Worm (Caenorhabditis elegans) whole organism, L2 larva: Measurements from ENCODE around the gene gmap-2.

Source experiments
- R02D3.7 ChIP-seq: fragments of 150-350 bp; optimal IDR thresholded peaks from 2 replicates; lab custom pipeline; 2014; ENCODE audit warnings: missing biosample characterization, missing genetic modification characterization
- ZK546.5 ChIP-seq: sonication (generic microtip); optimal IDR thresholded peaks from 2 replicates; lab custom pipeline; 2017; ENCODE audit warnings: missing biosample characterization, missing genetic modification characterization
- ama-1 ChIP-seq: fragments of 150-350 bp; optimal IDR thresholded peaks from 2 replicates; lab custom pipeline; 2018; ENCODE audit warnings: inconsistent platforms
- blmp-1 ChIP-seq: sonication (generic microtip); optimal IDR thresholded peaks from 2 replicates; lab custom pipeline; 2017; ENCODE audit warnings: missing genetic modification characterization, mild to moderate bottlenecking, missing compliant biosample characterization, antibody characterized with exemption, moderate library complexity; ENCODE audit not compliant: insufficient read depth
- ceh-16 ChIP-seq: fragments of 150-350 bp; optimal IDR thresholded peaks from 2 replicates; lab custom pipeline; 2014; ENCODE audit warnings: missing biosample characterization, missing genetic modification characterization
- crh-2 ChIP-seq: sonication (generic microtip); optimal IDR thresholded peaks from 2 replicates; lab custom pipeline; 2017; ENCODE audit warnings: missing biosample characterization, missing genetic modification characterization
- dmd-4 ChIP-seq: sonication (generic microtip); optimal IDR thresholded peaks from 2 replicates; lab custom pipeline; 2017; ENCODE audit warnings: missing biosample characterization, missing genetic modification characterization
- egl-27 ChIP-seq: sonication (generic microtip); optimal IDR thresholded peaks from 3 replicates; lab custom pipeline; 2017; ENCODE audit warnings: missing biosample characterization, missing genetic modification reagents, missing genetic modification characterization
- elt-1 ChIP-seq: fragments of 150-350 bp; optimal IDR thresholded peaks from 2 replicates; lab custom pipeline; 2014; ENCODE audit warnings: missing biosample characterization, missing genetic modification characterization
- elt-3 ChIP-seq: sonication (generic microtip); optimal IDR thresholded peaks from 2 replicates; lab custom pipeline; 2017; ENCODE audit warnings: missing biosample characterization, missing genetic modification characterization
- fos-1 ChIP-seq: fragments of 150-350 bp; optimal IDR thresholded peaks from 2 replicates; lab custom pipeline; 2014; ENCODE audit warnings: missing biosample characterization, missing genetic modification characterization
- lin-11 ChIP-seq: fragments of 150-350 bp; sonication (generic microtip); optimal IDR thresholded peaks from 2 replicates; lab custom pipeline; 2014; ENCODE audit warnings: missing biosample characterization, missing genetic modification characterization, inconsistent platforms, mixed read lengths
- lin-39 ChIP-seq: fragments of 150-350 bp; optimal IDR thresholded peaks from 2 replicates; lab custom pipeline; 2014; ENCODE audit warnings: missing biosample characterization, missing genetic modification reagents, missing genetic modification characterization
- lsy-2 ChIP-seq, 2 experiments: fragments of 150-350 bp in 1 of 2; sonication (generic microtip) in 1 of 2; optimal IDR thresholded peaks; 2 replicates each; lab custom pipeline; 2014 to 2017; ENCODE audit warnings: missing biosample characterization in 2 of 2, missing genetic modification characterization in 2 of 2
- mab-5 ChIP-seq: fragments of 150-350 bp; optimal IDR thresholded peaks from 2 replicates; lab custom pipeline; 2014; ENCODE audit warnings: missing biosample characterization, missing genetic modification characterization
- mdl-1 ChIP-seq, 2 experiments: fragments of 150-350 bp in 1 of 2; sonication (generic microtip) in 1 of 2; optimal IDR thresholded peaks; 2 replicates each; lab custom pipeline; 2017; ENCODE audit warnings: missing biosample characterization in 2 of 2, missing genetic modification characterization in 2 of 2
- nhr-10 ChIP-seq: sonication (generic microtip); optimal IDR thresholded peaks from 2 replicates; lab custom pipeline; 2017; ENCODE audit warnings: missing biosample characterization, missing genetic modification characterization
- nhr-129 ChIP-seq: fragments of 150-350 bp; optimal IDR thresholded peaks from 2 replicates; lab custom pipeline; 2014; ENCODE audit warnings: missing biosample characterization, missing genetic modification characterization
- nhr-21 ChIP-seq: fragments of 150-350 bp; optimal IDR thresholded peaks from 2 replicates; lab custom pipeline; 2014; ENCODE audit warnings: missing biosample characterization, missing genetic modification characterization
- nhr-23 ChIP-seq: fragments of 150-350 bp; optimal IDR thresholded peaks from 2 replicates; lab custom pipeline; 2014; ENCODE audit warnings: missing biosample characterization, missing genetic modification reagents, missing genetic modification characterization
- nhr-237 ChIP-seq: fragments of 150-350 bp; optimal IDR thresholded peaks from 2 replicates; lab custom pipeline; 2014; ENCODE audit warnings: missing biosample characterization, missing genetic modification characterization
- nhr-25 ChIP-seq: fragments of 150-350 bp; sonication (generic microtip); optimal IDR thresholded peaks from 3 replicates; lab custom pipeline; 2014; ENCODE audit warnings: missing biosample characterization, missing genetic modification characterization
- nhr-6 ChIP-seq: fragments of 150-350 bp; optimal IDR thresholded peaks from 2 replicates; lab custom pipeline; 2014; ENCODE audit warnings: missing biosample characterization, missing genetic modification characterization
- nhr-77 ChIP-seq: fragments of 150-350 bp; optimal IDR thresholded peaks from 2 replicates; lab custom pipeline; 2014; ENCODE audit warnings: missing biosample characterization, missing genetic modification characterization
- peb-1 ChIP-seq: fragments of 150-350 bp; optimal IDR thresholded peaks from 2 replicates; lab custom pipeline; 2014; ENCODE audit warnings: missing biosample characterization, missing genetic modification characterization
- sem-4 ChIP-seq: fragments of 150-350 bp; optimal IDR thresholded peaks from 2 replicates; lab custom pipeline; 2014; ENCODE audit warnings: missing biosample characterization, missing genetic modification reagents, missing genetic modification characterization
- skn-1 ChIP-seq: sonication (generic microtip); optimal IDR thresholded peaks from 2 replicates; lab custom pipeline; 2017; ENCODE audit warnings: missing biosample characterization, missing genetic modification characterization
- sma-3 ChIP-seq: sonication (generic microtip); optimal IDR thresholded peaks from 2 replicates; lab custom pipeline; 2016; ENCODE audit warnings: missing genetic modification reagents, missing genetic modification characterization, missing compliant biosample characterization
- snpc-4 ChIP-seq: fragments of 150-350 bp; optimal IDR thresholded peaks from 2 replicates; lab custom pipeline; 2014; ENCODE audit warnings: missing biosample characterization, missing genetic modification characterization
- unc-55 ChIP-seq: fragments of 150-350 bp; sonication (generic microtip); optimal IDR thresholded peaks from 3 replicates; lab custom pipeline; 2014; ENCODE audit warnings: missing biosample characterization, missing genetic modification reagents, missing genetic modification characterization
- unc-62 ChIP-seq: fragments of 150-350 bp; optimal IDR thresholded peaks from 2 replicates; lab custom pipeline; 2014; ENCODE audit warnings: missing biosample characterization, missing genetic modification reagents, missing genetic modification characterization
- zag-1 ChIP-seq: fragments of 150-350 bp; optimal IDR thresholded peaks from 2 replicates; lab custom pipeline; 2014; ENCODE audit warnings: missing biosample characterization, missing genetic modification characterization
- ztf-11 ChIP-seq: sonication (generic microtip); optimal IDR thresholded peaks from 2 replicates; lab custom pipeline; 2017; ENCODE audit warnings: missing biosample characterization, missing genetic modification characterization
- ztf-4 ChIP-seq: fragments of 150-350 bp; optimal IDR thresholded peaks from 2 replicates; lab custom pipeline; 2014; ENCODE audit warnings: missing biosample characterization, missing genetic modification characterization

The gmap-2 gene

ce11 chrX:12944661-12945060, 1.6 kb upstream of the gmap-2 start:
- TF ChIP-seq nhr-129 (tag; lab: Kevin White, UChicago) (no peak), nhr-237 (no peak), elt-1 (no peak), zag-1 (tag; lab: Kevin White, UChicago) (no peak), sem-4 (tag; lab: Kevin White, UChicago) (no peak), mab-5 (no peak), lin-39 (tag; lab: Kevin White, UChicago) (no peak), R02D3.7 (tag; lab: Kevin White, UChicago) (no peak), elt-3 (tag; lab: Kevin White, UChicago) (no peak), sma-3 (no peak), unc-55 (GFP tag; lab: Kevin White, UChicago) (no peak), fos-1 (tag; lab: Kevin White, UChicago) (no peak), peb-1 (tag; lab: Kevin White, UChicago) (no peak), ama-1 (lab: Kevin White, UChicago) (no peak), ztf-4 (tag; lab: Kevin White, UChicago) (no peak)

ce11 chrX:12942296-12942695, 770 bp downstream of the gmap-2 start:
- TF ChIP-seq lin-11 (tag; lab: Kevin White, UChicago) (no peak), fos-1 (tag; lab: Kevin White, UChicago) (peak; percentile 16), sma-3 (peak; percentile 15)

- TF ChIP-seq blmp-1 (peak; percentile 85), unc-62 (GFP tag; lab: Kevin White, UChicago) (no peak), nhr-6 (tag; lab: Kevin White, UChicago) (no peak), ztf-11 (tag; lab: Kevin White, UChicago) (no peak), peb-1 (tag; lab: Kevin White, UChicago) (no peak), nhr-25 (tag; lab: Kevin White, UChicago) (peak; percentile 54), nhr-23 (tag; lab: Kevin White, UChicago) (no peak)
- TF ChIP-seq, all 48 proteins: peak for 2
Observed at ce11 chrX:12940811-12941210, 2.3 kb downstream of the gmap-2 start, which contains the start of gene gmap-3. TSS of gene gmap-3 (minus strand) at chrX:12940958.

- TF ChIP-seq crh-2 (no peak), dmd-4 (tag; lab: Kevin White, UChicago) (no peak), ZK546.5 (tag; lab: Kevin White, UChicago) (no peak), ztf-4 (tag; lab: Kevin White, UChicago) (no peak), lsy-2 (tag; optimal IDR thresholded peaks at IDR 0.05; lab: Kevin White, UChicago) (no peak), mab-5 (no peak), elt-3 (tag; lab: Kevin White, UChicago) (no peak)
- TF ChIP-seq, all 48 proteins: peak for 0
Observed at ce11 chrX:12937521-12937920, 5.5 kb downstream of the gmap-2 start.

- TF ChIP-seq crh-2 = no peak
- TF ChIP-seq nhr-23 (tag; lab: Kevin White, UChicago) = no peak
- TF ChIP-seq elt-3 (tag; lab: Kevin White, UChicago) = no peak
- no peak for TF ChIP-seq unc-62 (GFP tag; lab: Kevin White, UChicago)
- TF ChIP-seq zag-1 (tag; lab: Kevin White, UChicago) = no peak
- TF ChIP-seq nhr-10 (tag; lab: Kevin White, UChicago) = no peak
Observed at ce11 chrX:12935694-12936093, 7.4 kb downstream of the gmap-2 start.

- TF ChIP-seq ceh-16 (tag; lab: Kevin White, UChicago) (peak; percentile 36), blmp-1 (peak; percentile 48), nhr-21 (tag; lab: Kevin White, UChicago) (peak; percentile 50), snpc-4 (tag; lab: Kevin White, UChicago) (no peak), peb-1 (tag; lab: Kevin White, UChicago) (no peak), mdl-1 (tag; optimal IDR thresholded peaks at IDR 0.05; lab: Kevin White, UChicago) (no peak), nhr-25 (tag; lab: Kevin White, UChicago) (peak; percentile 34), zag-1 (tag; lab: Kevin White, UChicago) (no peak), crh-2 (no peak), skn-1 (tag; lab: Kevin White, UChicago) (no peak), unc-55 (GFP tag; lab: Kevin White, UChicago) (no peak), sem-4 (tag; lab: Kevin White, UChicago) (no peak), elt-1 (no peak), nhr-77 (tag; lab: Kevin White, UChicago) (no peak), nhr-237 (no peak), unc-62 (GFP tag; lab: Kevin White, UChicago) (no peak), egl-27 (tag; lab: Kevin White, UChicago) (no peak)
Observed at ce11 chrX:12934768-12935167, 8.3 kb downstream of the gmap-2 start, which contains the start of gene gmap-1. TSS of gene gmap-1 (minus strand) at chrX:12934978.
